Worm (Caenorhabditis elegans): ENCODE measurements around the gene F49E12.7.

F49E12.7 gene

ce11 chrII:8441519-8441918 is 45.6 kb upstream of the F49E12.7 start (continued):
- TF ChIP-seq dmd-6 (GFP tag; IDR thresholded peaks at IDR 0.05) (peak; percentile 20; the same call in 1 of the 2 replicates), daf-8 (GFP tag; IDR thresholded peaks at IDR 0.05) (peak; percentile 72; the same call in 1 of the 2 replicates), lin-39 (tag; optimal IDR thresholded peaks at IDR 0.05) (no peak), ztf-11 (tag; optimal IDR thresholded peaks at IDR 0.05) (no peak), madf-5 (GFP tag; IDR thresholded peaks at IDR 0.05) (peak; percentile 72 to 77; a peak in 3 of 4 replicates), lin-38 (GFP tag; IDR thresholded peaks at IDR 0.05) (peak; percentile 85), mxl-2 (GFP tag; conservative IDR thresholded peaks at IDR 0.05) (0 out of 2 replicates have a peak, but pooled peaks have one; percentile 54), daf-12 (tag; optimal IDR thresholded peaks at IDR 0.05) (no peak)

DNA sequence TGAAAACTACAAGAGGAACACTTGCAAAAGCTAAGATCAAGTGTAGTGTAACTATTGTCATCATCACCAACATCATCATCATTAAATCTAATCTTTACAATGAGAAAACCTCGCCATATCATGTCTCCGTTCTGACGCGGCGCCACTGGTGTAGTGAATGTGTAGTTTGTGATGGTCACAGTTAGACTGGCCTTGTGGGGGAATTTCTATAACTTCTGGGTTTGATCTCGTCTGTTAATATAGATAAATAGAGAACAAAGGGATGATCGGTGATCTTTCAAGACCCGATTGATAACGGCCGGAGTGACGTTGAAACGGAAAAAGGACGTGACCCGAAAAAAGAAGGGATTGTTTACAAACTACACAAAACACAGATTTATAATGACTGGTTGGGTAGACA is 44.9 kb upstream of the F49E12.7 start:
- TF ChIP-seq mep-1 (tag; optimal IDR thresholded peaks at IDR 0.05), result peak; percentile 37
- TF ChIP-seq vab-7 (GFP tag; IDR thresholded peaks at IDR 0.05), result no peak
- TF ChIP-seq madf-5 (GFP tag; IDR thresholded peaks at IDR 0.05), result no peak
- peak; percentile 47 for TF ChIP-seq hlh-30 (tag; optimal IDR thresholded peaks at IDR 0.05; ENCODE audit: insufficient read depth)
- TF ChIP-seq dmd-6 (GFP tag; IDR thresholded peaks at IDR 0.05), result peak; percentile 18; the same call in 1 of the 2 replicates
- TF ChIP-seq hlh-11 (tag; optimal IDR thresholded peaks at IDR 0.05), result peak; percentile 61
- no peak for TF ChIP-seq lin-1 (GFP tag; IDR thresholded peaks at IDR 0.05)
- TF ChIP-seq lsy-2 (tag; optimal IDR thresholded peaks at IDR 0.05), result peak in 1 of 2 experiments; percentile 9
- TF ChIP-seq mdl-1 (tag; optimal IDR thresholded peaks at IDR 0.05), result peak in 1 of 2 experiments; percentile 67
- peak; percentile 51 for TF ChIP-seq nhr-10 (tag; optimal IDR thresholded peaks at IDR 0.05)
- TF ChIP-seq nhr-28 (tag; optimal IDR thresholded peaks at IDR 0.05), result peak; percentile 97
- peak; percentile 34 for TF ChIP-seq nhr-25 (tag; optimal IDR thresholded peaks at IDR 0.05; ENCODE audit: borderline replicate concordance, insufficient read depth)
- peak; percentile 57 for TF ChIP-seq cey-2 (tag; optimal IDR thresholded peaks at IDR 0.05; ENCODE audit: borderline replicate concordance, insufficient read depth)
- peak; percentile 5 for TF ChIP-seq aha-1 (tag)

DNA sequence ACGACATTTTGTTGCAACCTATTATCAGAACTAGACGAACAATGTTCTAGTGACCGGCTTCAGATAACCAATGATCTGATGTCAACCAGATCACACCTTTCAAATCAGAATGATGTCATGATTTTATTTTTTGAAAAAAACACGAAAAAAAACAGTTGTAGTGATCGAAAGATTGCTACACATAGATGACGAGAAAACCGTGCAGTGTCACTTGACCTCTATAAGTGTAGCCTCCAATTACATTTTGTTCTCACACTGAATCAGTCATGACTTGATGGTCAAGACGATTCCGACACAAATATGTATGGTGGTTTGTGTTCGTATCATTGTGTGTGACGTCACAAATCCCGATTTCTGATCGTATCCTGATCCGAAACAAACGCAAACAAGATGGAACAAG is 44.2 kb upstream of the F49E12.7 start:
- TF ChIP-seq nhr-76 (tag; optimal IDR thresholded peaks at IDR 0.05) (no peak), dmd-6 (GFP tag; IDR thresholded peaks at IDR 0.05) (peak; percentile 48; the same call in 1 of the 2 replicates), mdl-1 (tag; optimal IDR thresholded peaks at IDR 0.05) (peak in 1 of 2 experiments; percentile 35), hlh-30 (tag; optimal IDR thresholded peaks at IDR 0.05; ENCODE audit: insufficient read depth) (peak; percentile 51), nhr-28 (tag; optimal IDR thresholded peaks at IDR 0.05) (peak; percentile 77), attf-4 (tag; optimal IDR thresholded peaks at IDR 0.05) (no peak), spr-1 (tag; optimal IDR thresholded peaks at IDR 0.05) (no peak), hlh-11 (tag; optimal IDR thresholded peaks at IDR 0.05) (peak; percentile 11)

ce11 chrII:8438791-8439287 is 42.9 kb upstream of the F49E12.7 start, which contains the start of gene lips-10:
lips-10 (plus strand) TSS chrII:8439168.
- TF ChIP-seq dpl-1 (GFP tag; optimal IDR thresholded peaks at IDR 0.05) (no peak), mdl-1 (tag; optimal IDR thresholded peaks at IDR 0.05) (no peak), nhr-28 (tag; optimal IDR thresholded peaks at IDR 0.05) (peak; percentile 91), vab-7 (GFP tag; IDR thresholded peaks at IDR 0.05) (no peak), gei-8 (GFP tag; optimal IDR thresholded peaks at IDR 0.05) (no peak), ceh-32 (tag; optimal IDR thresholded peaks at IDR 0.05; ENCODE audit: poor library complexity) (no peak), tra-1 (GFP tag; IDR thresholded peaks at IDR 0.05) (no peak), fos-1 (tag; optimal IDR thresholded peaks at IDR 0.05) (no peak), unc-62 (GFP tag; optimal IDR thresholded peaks at IDR 0.05 in 1 of 2) (peak in 1 of 2 experiments; percentile 13), unc-62 (tag; optimal IDR thresholded peaks at IDR 0.05) (no peak)

ce11 chrII:8437035-8437434 is 41.1 kb upstream of the F49E12.7 start, which contains the start of gene acp-3:
acp-3 (minus strand) TSS chrII:8437135.
- TF ChIP-seq zip-11 (GFP tag; IDR thresholded peaks at IDR 0.05) (no peak), unc-62 (GFP tag; optimal IDR thresholded peaks at IDR 0.05 in 1 of 2) (peak in 1 of 2 experiments; percentile 68), unc-62 (tag; optimal IDR thresholded peaks at IDR 0.05) (no peak), aha-1 (tag) (peak; percentile 84)
